Worm (Caenorhabditis elegans) whole organism, L4/young adult: ENCODE measurements around the gene cyk-7.

Experiments used
- W03F9.2 ChIP-seq: fragments of 150-350 bp; optimal IDR thresholded peaks from 2 replicates; lab custom pipeline; 2014; ENCODE audit warnings: missing biosample characterization, missing genetic modification characterization
- him-1 ChIP-seq: sonication (generic microtip); optimal IDR thresholded peaks from 2 replicates; lab custom pipeline; 2016; ENCODE audit warnings: missing genotype, missing genetic modification reagents, missing genetic modification characterization, missing compliant biosample characterization

ce11 chrIII:7775983-7776440 is 19.2 kb downstream of the cyk-7 start, which contains the start of gene bath-15:
- TF ChIP-seq him-1 (tag; lab: Kevin White, UChicago) (no peak), W03F9.2 (tag; lab: Kevin White, UChicago) (no peak)
